Worm (Caenorhabditis elegans) whole organism, young adult: ENCODE results near the gene T20G5.9.

ENCODE experiments used
- F57A8.1 ChIP-seq: fragments of 200-800 bp; sonication (Bioruptor generic); optimal IDR thresholded peaks from 2 replicates; lab custom pipeline; 2018; ENCODE audit warnings: mild to moderate bottlenecking, missing genetic modification characterization, moderate library complexity, missing compliant biosample characterization
- Y53G8AR.9 ChIP-seq: fragments of 200-800 bp; sonication (Bioruptor generic); conservative IDR thresholded peaks from 2 replicates; pipeline ENCODE4 v1.3.6; 2022; ENCODE audit warnings: missing genetic modification reagents, missing genetic modification characterization, missing compliant biosample characterization
- dpl-1 ChIP-seq: fragments of 150-350 bp; optimal IDR thresholded peaks from 2 replicates; lab custom pipeline; 2014; ENCODE audit warnings: missing biosample characterization, missing genetic modification reagents, missing genetic modification characterization
- hmg-20 ChIP-seq: fragments of 200-800 bp; sonication (Bioruptor generic); IDR thresholded peaks from 2 replicates; pipeline ENCODE4 v1.3.6; 2022; ENCODE audit warnings: missing genetic modification reagents, missing genetic modification characterization, missing compliant biosample characterization
- lin-35 ChIP-seq, 3 experiments: fragments of 150-350 bp in 2 of 3; sonication (generic microtip) in 1 of 3; optimal IDR thresholded peaks; 2 replicates each; lab custom pipeline; 2014 to 2018; ENCODE audit warnings: missing biosample characterization in 3 of 3, missing genetic modification characterization in 3 of 3, missing genetic modification reagents in 3 of 3
- lsl-1 ChIP-seq: fragments of 200-800 bp; sonication (Bioruptor generic); optimal IDR thresholded peaks from 2 replicates; lab custom pipeline; 2018; ENCODE audit warnings: mild to moderate bottlenecking, missing genetic modification characterization, moderate library complexity, missing compliant biosample characterization
- mes-4 ChIP-seq: sonication (generic microtip); optimal IDR thresholded peaks from 2 replicates; lab custom pipeline; 2016; ENCODE audit warnings: missing genotype, missing genetic modification characterization, missing compliant biosample characterization
- pha-4 ChIP-seq: fragments of 150-350 bp; sonication (generic microtip); optimal IDR thresholded peaks from 2 replicates; lab custom pipeline; 2014; ENCODE audit warnings: missing biosample characterization, missing genetic modification reagents, missing genetic modification characterization
- rec-8 ChIP-seq, 2 experiments: sonication (generic microtip); optimal IDR thresholded peaks; 2 replicates each; lab custom pipeline; 2016; ENCODE audit warnings: mild to moderate bottlenecking in 2 of 2, missing genetic modification characterization in 2 of 2, missing genetic modification reagents in 2 of 2, missing genotype in 2 of 2, missing biosample characterization in 1 of 2, missing compliant biosample characterization in 1 of 2, moderate library complexity in 1 of 2
- unc-62 ChIP-seq: fragments of 150-350 bp; optimal IDR thresholded peaks from 2 replicates; lab custom pipeline; 2014; ENCODE audit warnings: missing biosample characterization, missing genetic modification reagents, missing genetic modification characterization
- zfh-2 ChIP-seq: fragments of 200-800 bp; sonication (Bioruptor generic); conservative IDR thresholded peaks from 2 replicates; pipeline ENCODE4 v1.3.6; 2022; ENCODE audit warnings: missing genetic modification reagents, missing genetic modification characterization, missing compliant biosample characterization
- ztf-28 ChIP-seq: fragments of 200-800 bp; sonication (Bioruptor generic); IDR thresholded peaks from 2 replicates; pipeline ENCODE4 v1.3.6; 2022; ENCODE audit warnings: missing genetic modification reagents, missing genetic modification characterization, missing compliant biosample characterization

- no peak for TF ChIP-seq ztf-28 (GFP tag; lab: Robert Waterston, UW)
- TF ChIP-seq lin-35 (GFP tag; optimal IDR thresholded peaks at IDR 0.05; lab: Kevin White, UChicago) = no peak
- TF ChIP-seq mes-4 (tag; lab: Kevin White, UChicago) = no peak
- TF ChIP-seq hmg-20 (GFP tag; lab: Robert Waterston, UW) = no peak
- no peak for TF ChIP-seq dpl-1
- TF ChIP-seq zfh-2 (GFP tag; lab: Robert Waterston, UW) = no peak
- TF ChIP-seq Y53G8AR.9 = no peak
- TF ChIP-seq F57A8.1 (GFP tag; lab: Kevin White, UChicago) = no peak
- no peak for TF ChIP-seq pha-4 (tag; lab: Kevin White, UChicago)
- TF ChIP-seq lsl-1 (GFP tag; lab: Kevin White, UChicago) = no peak
- no peak for TF ChIP-seq rec-8 (tag; optimal IDR thresholded peaks at IDR 0.05; lab: Kevin White, UChicago)
- TF ChIP-seq unc-62 (GFP tag; lab: Kevin White, UChicago) = no peak
Measured at ce11 chrIII:10215882-10216281, 6.2 kb downstream of the T20G5.9 start.
